Fruit fly (Drosophila melanogaster): ENCODE data around the gene CG5177.

The CG5177 gene

DNA sequence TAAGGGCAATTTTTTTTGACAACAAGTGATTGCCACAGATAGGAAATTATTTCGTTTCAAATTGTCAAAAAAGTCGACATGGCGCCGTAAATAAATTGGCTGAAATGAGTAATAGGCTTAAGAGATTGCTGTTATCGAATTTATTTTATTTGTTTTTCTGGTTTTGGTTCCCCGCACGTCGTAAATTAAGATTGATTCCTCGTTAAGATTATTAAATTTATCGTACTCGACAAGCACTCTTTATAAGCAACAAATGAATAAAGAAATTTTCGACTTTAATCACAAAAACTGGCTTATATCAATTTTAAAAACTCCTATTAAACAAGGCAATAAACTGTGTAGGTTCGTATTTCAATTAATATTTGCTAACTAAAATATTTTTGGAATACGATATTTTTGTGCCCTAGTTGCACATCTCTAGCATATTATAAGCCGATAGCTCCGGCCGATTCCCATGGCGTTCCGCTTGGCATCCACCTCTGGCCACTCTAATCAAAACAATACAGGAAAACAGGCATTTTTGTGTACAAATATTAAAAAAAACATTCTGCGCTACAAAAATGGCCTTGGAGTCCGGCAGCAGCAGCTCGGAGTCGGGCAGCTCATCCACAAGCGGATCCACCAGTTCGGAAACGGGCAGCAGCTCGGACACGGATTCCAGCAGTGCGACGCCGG lies 7.1 kb downstream of the CG5177 start, which contains the start of gene chm (continued):
- no peak for TF ChIP-seq mirr (GFP tag; optimal IDR thresholded peaks at IDR 0.05)
- TF ChIP-seq pum (GFP tag; optimal IDR thresholded peaks at IDR 0.05): peak; percentile 3
- peak; percentile 59 for TF ChIP-seq zfh2 (GFP tag; optimal IDR thresholded peaks at IDR 0.05)
- peak; percentile 67 for TF ChIP-seq CG2120 (GFP tag; optimal IDR thresholded peaks at IDR 0.05)
- peak; percentile 8 for TF ChIP-seq Dek (tag; optimal IDR thresholded peaks at IDR 0.05)
- no peak for TF ChIP-seq CG12219 (GFP tag; optimal IDR thresholded peaks at IDR 0.05)
- TF ChIP-seq CG1647 (GFP tag; optimal IDR thresholded peaks at IDR 0.05): no peak
- TF ChIP-seq hb (GFP tag; IDR thresholded peaks at IDR 0.05; ENCODE audit: partially characterized antibody): peak; percentile 77
- peak; percentile 22 for TF ChIP-seq her (GFP tag; optimal IDR thresholded peaks at IDR 0.05)
- TF ChIP-seq CG3995 (GFP tag; optimal IDR thresholded peaks at IDR 0.05): peak; percentile 40
- TF ChIP-seq lbe (GFP tag; optimal IDR thresholded peaks at IDR 0.05): peak; percentile 26
- 0 out of 2 replicates have a peak, but pooled peaks have one; percentile 21 for TF ChIP-seq ranshi (GFP tag; IDR thresholded peaks at IDR 0.05)
- no peak for TF ChIP-seq Sox102F (GFP tag; optimal IDR thresholded peaks at IDR 0.05)
- peak; percentile 32; the same call in 1 of the 2 replicates for TF ChIP-seq CG11085 (GFP tag; IDR thresholded peaks at IDR 0.05)
- peak; percentile 87 for TF ChIP-seq CG34224 (GFP tag; IDR thresholded peaks at IDR 0.05; ENCODE audit: partially characterized antibody)
- TF ChIP-seq toy (GFP tag; IDR thresholded peaks at IDR 0.05): no peak
- peak; percentile 50 for TF ChIP-seq grau (tag; optimal IDR thresholded peaks at IDR 0.05)
- TF ChIP-seq CG16813 (GFP tag; IDR thresholded peaks at IDR 0.05; ENCODE audit: partially characterized antibody): peak; percentile 90
- no peak for TF ChIP-seq CG8388 (GFP tag; optimal IDR thresholded peaks at IDR 0.05)
- TF ChIP-seq NC2β (GFP tag; optimal IDR thresholded peaks at IDR 0.05): no peak
- TF ChIP-seq CG11695 (GFP tag; IDR thresholded peaks at IDR 0.05): no peak
- TF ChIP-seq tx (GFP tag; optimal IDR thresholded peaks at IDR 0.05): peak; percentile 17
- peak in 1 of 2 experiments; percentile 6 for TF ChIP-seq insv (GFP tag; optimal IDR thresholded peaks at IDR 0.05)
- TF ChIP-seq crp (GFP tag; optimal IDR thresholded peaks at IDR 0.05): no peak
- no peak for TF ChIP-seq pan (optimal IDR thresholded peaks at IDR 0.05)
- peak in 1 of 2 experiments; percentile 40 for TF ChIP-seq pan (GFP tag; optimal IDR thresholded peaks at IDR 0.05 in 1 of 2, IDR thresholded peaks at IDR 0.05 in 1 of 2)
- TF ChIP-seq CG42726 (GFP tag; IDR thresholded peaks at IDR 0.05; ENCODE audit: partially characterized antibody): peak; percentile 87
- TF ChIP-seq CG17359 (tag; optimal IDR thresholded peaks at IDR 0.05): no peak
- TF ChIP-seq gro (GFP tag; optimal IDR thresholded peaks at IDR 0.05): peak; percentile 7
- TF ChIP-seq CG17385 (GFP tag; optimal IDR thresholded peaks at IDR 0.05): peak; percentile 7
- TF ChIP-seq Myb (GFP tag; optimal IDR thresholded peaks at IDR 0.05): peak; percentile 32
- no peak for TF ChIP-seq fd3F (GFP tag; optimal IDR thresholded peaks at IDR 0.05)
- TF ChIP-seq unc-4 (GFP tag; IDR thresholded peaks at IDR 0.05; ENCODE audit: partially characterized antibody): peak; percentile 91
- peak; percentile 75 for TF ChIP-seq mld (GFP tag; IDR thresholded peaks at IDR 0.05; ENCODE audit: partially characterized antibody)
- peak; percentile 32 for TF ChIP-seq Ptx1 (GFP tag; IDR thresholded peaks at IDR 0.05)
- no peak for TF ChIP-seq ttk (GFP tag; IDR thresholded peaks at IDR 0.05)
- no peak for TF ChIP-seq CG6813 (GFP tag; optimal IDR thresholded peaks at IDR 0.05)
- TF ChIP-seq tna (GFP tag; IDR thresholded peaks at IDR 0.05; ENCODE audit: partially characterized antibody): peak; percentile 64
- peak; percentile 76 for TF ChIP-seq ato (GFP tag; IDR thresholded peaks at IDR 0.05; ENCODE audit: partially characterized antibody)
- TF ChIP-seq abd-A (tag; optimal IDR thresholded peaks at IDR 0.05): no peak
- peak; percentile 32; the same call in 1 of the 2 replicates for TF ChIP-seq lmd (GFP tag; IDR thresholded peaks at IDR 0.05)
- no peak for TF ChIP-seq CG2678 (tag; optimal IDR thresholded peaks at IDR 0.05)
- peak; percentile 83 for TF ChIP-seq CG9932 (GFP tag; IDR thresholded peaks at IDR 0.05)
- TF ChIP-seq NfI (GFP tag; optimal IDR thresholded peaks at IDR 0.05): peak; percentile 8
- peak; percentile 1 for TF ChIP-seq CG8089 (GFP tag; optimal IDR thresholded peaks at IDR 0.05)
- peak; percentile 88 for TF ChIP-seq MBD-R2 (GFP tag; IDR thresholded peaks at IDR 0.05)
- TF ChIP-seq CG18011 (GFP tag; optimal IDR thresholded peaks at IDR 0.05): no peak
- TF ChIP-seq tin (GFP tag; optimal IDR thresholded peaks at IDR 0.05): peak; percentile 38
- TF ChIP-seq CG4424 (GFP tag; optimal IDR thresholded peaks at IDR 0.05): peak; percentile 26

Data from whole organism, embryonic.